Worm (Caenorhabditis elegans): ENCODE results near the gene F09E5.11.

ce11 chrII:5393090-5393489 lies 35.1 kb upstream of the F09E5.11 start, which contains the start of gene brap-2:
- TF ChIP-seq jun-1 (tag; optimal IDR thresholded peaks at IDR 0.05) (no peak), aly-2 (tag; optimal IDR thresholded peaks at IDR 0.05) (no peak), tbx-2 (tag; optimal IDR thresholded peaks at IDR 0.05) (no peak), hpl-2 (GFP tag; optimal IDR thresholded peaks at IDR 0.05) (no peak), nhr-28 (tag; optimal IDR thresholded peaks at IDR 0.05) (no peak), lin-15B (tag; optimal IDR thresholded peaks at IDR 0.05) (no peak), ama-1 (optimal IDR thresholded peaks at IDR 0.05) (no peak), efl-1 (optimal IDR thresholded peaks at IDR 0.05) (no peak), efl-1 (GFP tag; optimal IDR thresholded peaks at IDR 0.05 in 1 of 2) (no peak), lsy-2 (tag; optimal IDR thresholded peaks at IDR 0.05) (no peak), ztf-4 (tag; optimal IDR thresholded peaks at IDR 0.05) (no peak), ceh-8 (GFP tag; optimal IDR thresholded peaks at IDR 0.05) (no peak)
